Worm (Caenorhabditis elegans) whole organism, L2 larva: ENCODE data around the gene num-1.

ENCODE experiments used
- F13H6.1 ChIP-seq: sonication (generic microtip); optimal IDR thresholded peaks from 2 replicates; lab custom pipeline; 2016; ENCODE audit warnings: missing genetic modification characterization, missing compliant biosample characterization
- R02D3.7 ChIP-seq: fragments of 150-350 bp; optimal IDR thresholded peaks from 2 replicates; lab custom pipeline; 2014; ENCODE audit warnings: missing biosample characterization, missing genetic modification characterization
- Y55F3AM.14 ChIP-seq: fragments of 200-800 bp; sonication (Bioruptor generic); optimal IDR thresholded peaks from 2 replicates; lab custom pipeline; 2018; ENCODE audit warnings: mild to moderate bottlenecking, missing genetic modification characterization, missing compliant biosample characterization
- ZK546.5 ChIP-seq: sonication (generic microtip); optimal IDR thresholded peaks from 2 replicates; lab custom pipeline; 2017; ENCODE audit warnings: missing biosample characterization, missing genetic modification characterization
- alr-1 ChIP-seq: fragments of 150-350 bp; optimal IDR thresholded peaks from 2 replicates; lab custom pipeline; 2014; ENCODE audit warnings: missing biosample characterization, missing genetic modification characterization
- ama-1 ChIP-seq: fragments of 150-350 bp; optimal IDR thresholded peaks from 2 replicates; lab custom pipeline; 2018; ENCODE audit warnings: inconsistent platforms
- ceh-16 ChIP-seq: fragments of 150-350 bp; optimal IDR thresholded peaks from 2 replicates; lab custom pipeline; 2014; ENCODE audit warnings: missing biosample characterization, missing genetic modification characterization
- crh-2 ChIP-seq: sonication (generic microtip); optimal IDR thresholded peaks from 2 replicates; lab custom pipeline; 2017; ENCODE audit warnings: missing biosample characterization, missing genetic modification characterization
- dmd-4 ChIP-seq: sonication (generic microtip); optimal IDR thresholded peaks from 2 replicates; lab custom pipeline; 2017; ENCODE audit warnings: missing biosample characterization, missing genetic modification characterization
- egl-27 ChIP-seq: sonication (generic microtip); optimal IDR thresholded peaks from 3 replicates; lab custom pipeline; 2017; ENCODE audit warnings: missing biosample characterization, missing genetic modification reagents, missing genetic modification characterization
- elt-1 ChIP-seq: fragments of 150-350 bp; optimal IDR thresholded peaks from 2 replicates; lab custom pipeline; 2014; ENCODE audit warnings: missing biosample characterization, missing genetic modification characterization
- elt-3 ChIP-seq: sonication (generic microtip); optimal IDR thresholded peaks from 2 replicates; lab custom pipeline; 2017; ENCODE audit warnings: missing biosample characterization, missing genetic modification characterization
- fos-1 ChIP-seq: fragments of 150-350 bp; optimal IDR thresholded peaks from 2 replicates; lab custom pipeline; 2014; ENCODE audit warnings: missing biosample characterization, missing genetic modification characterization
- gmeb-1 ChIP-seq: fragments of 150-350 bp; optimal IDR thresholded peaks from 2 replicates; lab custom pipeline; 2014; ENCODE audit warnings: missing biosample characterization, missing genetic modification characterization
- lin-11 ChIP-seq: fragments of 150-350 bp; sonication (generic microtip); optimal IDR thresholded peaks from 2 replicates; lab custom pipeline; 2014; ENCODE audit warnings: missing biosample characterization, missing genetic modification characterization, inconsistent platforms, mixed read lengths
- lin-13 ChIP-seq: fragments of 150-350 bp; optimal IDR thresholded peaks from 2 replicates; lab custom pipeline; 2014; ENCODE audit warnings: missing biosample characterization, missing genetic modification reagents, missing genetic modification characterization
- lin-39 ChIP-seq: fragments of 150-350 bp; optimal IDR thresholded peaks from 2 replicates; lab custom pipeline; 2014; ENCODE audit warnings: missing biosample characterization, missing genetic modification reagents, missing genetic modification characterization
- lsy-2 ChIP-seq, 2 experiments: fragments of 150-350 bp in 1 of 2; sonication (generic microtip) in 1 of 2; optimal IDR thresholded peaks; 2 replicates each; lab custom pipeline; 2014 to 2017; ENCODE audit warnings: missing biosample characterization in 2 of 2, missing genetic modification characterization in 2 of 2
- mab-5 ChIP-seq: fragments of 150-350 bp; optimal IDR thresholded peaks from 2 replicates; lab custom pipeline; 2014; ENCODE audit warnings: missing biosample characterization, missing genetic modification characterization
- mbf-1 ChIP-seq: sonication (generic microtip); optimal IDR thresholded peaks from 2 replicates; lab custom pipeline; 2017; ENCODE audit warnings: missing biosample characterization, missing genetic modification characterization
- nhr-11 ChIP-seq: fragments of 150-350 bp; optimal IDR thresholded peaks from 2 replicates; lab custom pipeline; 2014; ENCODE audit warnings: missing biosample characterization, missing genetic modification characterization
- nhr-129 ChIP-seq: fragments of 150-350 bp; optimal IDR thresholded peaks from 2 replicates; lab custom pipeline; 2014; ENCODE audit warnings: missing biosample characterization, missing genetic modification characterization
- nhr-21 ChIP-seq: fragments of 150-350 bp; optimal IDR thresholded peaks from 2 replicates; lab custom pipeline; 2014; ENCODE audit warnings: missing biosample characterization, missing genetic modification characterization
- nhr-23 ChIP-seq: fragments of 150-350 bp; optimal IDR thresholded peaks from 2 replicates; lab custom pipeline; 2014; ENCODE audit warnings: missing biosample characterization, missing genetic modification reagents, missing genetic modification characterization
- nhr-237 ChIP-seq: fragments of 150-350 bp; optimal IDR thresholded peaks from 2 replicates; lab custom pipeline; 2014; ENCODE audit warnings: missing biosample characterization, missing genetic modification characterization
- nhr-25 ChIP-seq: fragments of 150-350 bp; sonication (generic microtip); optimal IDR thresholded peaks from 3 replicates; lab custom pipeline; 2014; ENCODE audit warnings: missing biosample characterization, missing genetic modification characterization
- nhr-6 ChIP-seq: fragments of 150-350 bp; optimal IDR thresholded peaks from 2 replicates; lab custom pipeline; 2014; ENCODE audit warnings: missing biosample characterization, missing genetic modification characterization
- nhr-77 ChIP-seq: fragments of 150-350 bp; optimal IDR thresholded peaks from 2 replicates; lab custom pipeline; 2014; ENCODE audit warnings: missing biosample characterization, missing genetic modification characterization
- peb-1 ChIP-seq: fragments of 150-350 bp; optimal IDR thresholded peaks from 2 replicates; lab custom pipeline; 2014; ENCODE audit warnings: missing biosample characterization, missing genetic modification characterization
- skn-1 ChIP-seq: sonication (generic microtip); optimal IDR thresholded peaks from 2 replicates; lab custom pipeline; 2017; ENCODE audit warnings: missing biosample characterization, missing genetic modification characterization
- sma-9 ChIP-seq, 2 experiments: fragments of 150-350 bp in 1 of 2; sonication (generic microtip) in 1 of 2; optimal IDR thresholded peaks; 2 replicates each; lab custom pipeline; 2014 to 2016; ENCODE audit warnings: missing genetic modification characterization in 2 of 2, mild to moderate bottlenecking in 1 of 2, missing biosample characterization in 1 of 2, missing compliant biosample characterization in 1 of 2, missing genetic modification reagents in 1 of 2, moderate library complexity in 1 of 2
- snpc-4 ChIP-seq: fragments of 150-350 bp; optimal IDR thresholded peaks from 2 replicates; lab custom pipeline; 2014; ENCODE audit warnings: missing biosample characterization, missing genetic modification characterization
- unc-39 ChIP-seq: fragments of 150-350 bp; optimal IDR thresholded peaks from 2 replicates; lab custom pipeline; 2014; ENCODE audit warnings: missing biosample characterization, missing genetic modification characterization
- unc-55 ChIP-seq: fragments of 150-350 bp; sonication (generic microtip); optimal IDR thresholded peaks from 3 replicates; lab custom pipeline; 2014; ENCODE audit warnings: missing biosample characterization, missing genetic modification reagents, missing genetic modification characterization
- unc-62 ChIP-seq: fragments of 150-350 bp; optimal IDR thresholded peaks from 2 replicates; lab custom pipeline; 2014; ENCODE audit warnings: missing biosample characterization, missing genetic modification reagents, missing genetic modification characterization
- ztf-1 ChIP-seq: fragments of 200-800 bp; sonication (Bioruptor generic); conservative IDR thresholded peaks from 2 replicates; pipeline ENCODE4 v1.3.6; 2022; ENCODE audit warnings: missing genetic modification characterization, missing compliant biosample characterization
- ztf-11 ChIP-seq: sonication (generic microtip); optimal IDR thresholded peaks from 2 replicates; lab custom pipeline; 2017; ENCODE audit warnings: missing biosample characterization, missing genetic modification characterization
- ztf-4 ChIP-seq: fragments of 150-350 bp; optimal IDR thresholded peaks from 2 replicates; lab custom pipeline; 2014; ENCODE audit warnings: missing biosample characterization, missing genetic modification characterization

Gene num-1

DNA sequence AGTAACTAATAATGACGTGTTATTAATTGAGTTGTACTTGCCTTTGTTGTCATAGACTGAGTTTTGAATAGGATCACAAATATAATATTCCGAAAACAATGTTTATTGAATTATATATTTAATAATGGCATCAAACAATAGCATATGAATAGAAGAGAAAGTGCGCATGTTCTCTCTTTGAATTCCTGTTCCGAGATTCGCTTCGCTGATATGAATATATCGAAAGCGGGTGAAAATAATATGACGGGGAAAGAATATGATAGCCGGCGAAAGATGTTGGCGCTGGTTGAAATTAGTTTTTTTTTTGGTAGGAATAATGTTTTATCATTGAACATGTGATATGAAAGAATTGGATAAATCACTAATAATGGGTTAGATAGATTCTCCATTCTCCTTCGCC, 9.6 kb upstream of the num-1 start, which contains the start of gene T03D8.6:
TSS of gene T03D8.6 (minus strand) at position 298 of the 400 bp plus-strand sequence.
- no peak for TF ChIP-seq ZK546.5 (tag; lab: Kevin White, UChicago)
- TF ChIP-seq mbf-1 (tag; lab: Kevin White, UChicago): no peak
- TF ChIP-seq peb-1 (tag; lab: Kevin White, UChicago): no peak
- no peak for TF ChIP-seq elt-3
- TF ChIP-seq ztf-1 (GFP tag; lab: Robert Waterston, UW): no peak
- TF ChIP-seq unc-55 (GFP tag; lab: Kevin White, UChicago): no peak
- TF ChIP-seq ama-1: no peak
- no peak for TF ChIP-seq egl-27 (tag; lab: Kevin White, UChicago)
- no peak for TF ChIP-seq mab-5 (tag; lab: Kevin White, UChicago)
- TF ChIP-seq elt-1 (tag; lab: Kevin White, UChicago): no peak
- no peak for TF ChIP-seq nhr-21 (tag; lab: Kevin White, UChicago)
- TF ChIP-seq ztf-4: no peak
- TF ChIP-seq nhr-77 (tag; lab: Kevin White, UChicago): no peak
- no peak for TF ChIP-seq F13H6.1 (tag; lab: Kevin White, UChicago)
- no peak for TF ChIP-seq lin-39
- no peak for TF ChIP-seq skn-1 (tag; lab: Kevin White, UChicago)
- TF ChIP-seq, all 48 proteins: peak for 0

DNA sequence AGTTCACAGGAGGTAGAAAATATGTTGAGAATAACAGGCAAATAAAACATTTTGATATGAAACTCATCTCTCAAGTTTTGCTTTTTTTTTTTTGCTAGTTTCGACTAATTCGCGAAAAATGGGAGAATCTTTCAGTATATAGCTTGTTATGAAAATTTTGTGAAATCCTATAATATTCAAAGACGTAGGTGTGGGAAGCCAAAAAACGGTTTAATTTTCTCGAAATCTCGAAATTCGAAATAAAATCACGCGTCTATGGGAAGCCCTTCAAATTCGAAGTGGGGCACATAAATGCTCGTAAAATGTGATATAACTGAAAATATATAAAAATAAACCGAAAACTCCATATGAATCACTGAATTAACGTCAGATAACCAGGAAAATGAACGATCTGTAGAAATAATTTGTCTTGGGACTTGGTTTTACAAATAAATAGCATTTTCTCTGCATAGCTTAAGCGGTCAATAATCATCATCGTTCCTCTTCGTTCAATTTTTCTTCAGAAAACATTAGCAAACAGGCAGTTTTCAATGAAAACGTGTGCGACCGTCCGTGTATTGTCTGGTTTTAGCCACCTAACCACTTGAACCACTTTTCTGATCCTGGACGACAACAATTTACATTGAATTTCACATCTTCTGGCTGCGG, 4.5 kb upstream of the num-1 start, which contains the start of the genes gcy-22 and grl-14:
TSS of gene gcy-22 (minus strand) at position 101 of the 648 bp plus-strand sequence.
TSS of gene grl-14 (plus strand) at position 598 of the 648 bp plus-strand sequence.
- TF ChIP-seq mbf-1 (tag; lab: Kevin White, UChicago) (no peak), sma-9 (GFP tag; optimal IDR thresholded peaks at IDR 0.05; lab: Kevin White, UChicago) (no peak), sma-9 (tag; optimal IDR thresholded peaks at IDR 0.05; lab: Kevin White, UChicago) (no peak), ama-1 (no peak), R02D3.7 (tag; lab: Kevin White, UChicago) (no peak), elt-3 (no peak), snpc-4 (tag; lab: Kevin White, UChicago) (no peak), fos-1 (tag; lab: Kevin White, UChicago) (no peak), skn-1 (tag; lab: Kevin White, UChicago) (no peak), ceh-16 (tag; lab: Kevin White, UChicago) (no peak), gmeb-1 (tag; lab: Kevin White, UChicago) (no peak), unc-39 (tag; lab: Kevin White, UChicago) (no peak), mab-5 (tag; lab: Kevin White, UChicago) (no peak), nhr-25 (tag; lab: Kevin White, UChicago) (no peak), nhr-23 (tag; lab: Kevin White, UChicago) (no peak), lsy-2 (tag; optimal IDR thresholded peaks at IDR 0.05; lab: Kevin White, UChicago) (no peak), nhr-21 (tag; lab: Kevin White, UChicago) (no peak), crh-2 (tag; lab: Kevin White, UChicago) (no peak), lin-13 (GFP tag; lab: Kevin White, UChicago) (no peak), unc-62 (GFP tag; lab: Kevin White, UChicago) (no peak)

DNA sequence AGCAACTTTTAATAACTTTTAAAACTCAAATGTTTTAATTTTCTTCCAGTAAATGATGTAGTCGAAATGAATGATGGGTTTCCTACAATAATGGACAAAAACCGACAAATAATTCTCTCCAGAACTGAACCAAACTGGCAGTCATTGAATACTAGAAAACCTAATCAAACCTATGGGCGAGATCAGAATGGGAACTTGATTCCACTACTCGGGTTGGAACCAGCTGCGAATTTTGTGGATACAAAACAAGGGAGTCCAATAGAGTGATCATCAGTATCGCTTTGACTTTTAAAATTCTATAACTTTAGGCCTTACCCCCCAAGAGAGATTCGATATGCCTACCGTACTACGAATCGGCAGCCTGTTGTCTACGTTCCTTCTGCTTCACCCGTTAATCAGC, 3.0 kb upstream of the num-1 start:
- TF ChIP-seq ztf-11 (no peak), mbf-1 (tag; lab: Kevin White, UChicago) (no peak), nhr-6 (tag; lab: Kevin White, UChicago) (no peak), nhr-11 (no peak), nhr-237 (tag; lab: Kevin White, UChicago) (no peak), unc-62 (GFP tag; lab: Kevin White, UChicago) (no peak), crh-2 (tag; lab: Kevin White, UChicago) (no peak), alr-1 (no peak), Y55F3AM.14 (no peak), lin-11 (tag; lab: Kevin White, UChicago) (no peak), lin-39 (no peak), egl-27 (tag; lab: Kevin White, UChicago) (no peak), nhr-21 (tag; lab: Kevin White, UChicago) (no peak), dmd-4 (no peak), gmeb-1 (tag; lab: Kevin White, UChicago) (no peak), nhr-129 (tag; lab: Kevin White, UChicago) (no peak), ztf-1 (GFP tag; lab: Robert Waterston, UW) (no peak), ceh-16 (tag; lab: Kevin White, UChicago) (no peak)
